Worm (Caenorhabditis elegans): ENCODE results near the gene F47B8.5.

F47B8.5 gene

DNA sequence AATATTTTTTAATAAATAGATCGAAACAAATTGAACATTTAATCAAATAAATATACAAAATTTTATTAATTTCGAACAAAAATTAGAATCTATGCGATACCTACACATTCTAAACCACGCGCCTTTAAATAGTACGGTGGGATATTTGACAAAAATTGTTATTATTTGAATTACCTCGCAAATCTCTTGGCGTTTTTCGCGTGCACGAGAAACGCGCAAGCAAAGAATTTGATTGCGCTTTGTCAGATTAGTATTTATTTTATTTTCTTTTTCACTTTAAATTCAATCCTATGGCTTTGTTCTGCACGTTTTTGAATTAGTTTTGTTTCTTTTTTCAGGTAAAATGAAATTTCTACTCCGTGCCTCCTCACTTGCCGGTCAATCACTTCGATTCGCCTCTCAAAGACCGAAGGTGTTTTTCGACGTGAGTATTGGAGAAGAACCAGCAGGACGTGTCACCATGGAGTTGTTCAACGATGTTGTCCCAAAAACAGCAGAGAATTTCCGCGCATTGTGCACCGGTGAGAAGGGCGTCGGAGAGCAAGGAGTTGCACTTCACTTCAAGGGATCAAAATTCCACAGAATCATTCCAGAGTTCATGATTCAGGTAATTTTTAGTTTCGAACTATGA is 28.2 kb upstream of the F47B8.5 start, which contains the start of gene cyn-1 (continued):
- 0 out of 2 replicates have a peak, but pooled peaks have one; percentile 9 for TF ChIP-seq hsf-1 (GFP tag; IDR thresholded peaks at IDR 0.05)
- no peak for TF ChIP-seq chd-7 (tag; optimal IDR thresholded peaks at IDR 0.05)
- TF ChIP-seq ztf-22 (GFP tag; optimal IDR thresholded peaks at IDR 0.05), result no peak
- TF ChIP-seq rcor-1 (GFP tag; IDR thresholded peaks at IDR 0.05), result peak; percentile 53
- TF ChIP-seq repo-1 (tag; optimal IDR thresholded peaks at IDR 0.05), result no peak
- TF ChIP-seq F33H1.4 (GFP tag; IDR thresholded peaks at IDR 0.05), result 0 out of 2 replicates have a peak, but pooled peaks have one; percentile 52
- peak; percentile 34; the same call in 1 of the 2 replicates for TF ChIP-seq madf-8 (GFP tag; conservative IDR thresholded peaks at IDR 0.05)
- TF ChIP-seq xnd-1 (tag; optimal IDR thresholded peaks at IDR 0.05), result peak; percentile 45
- peak; percentile 69; the same call in 1 of the 2 replicates for TF ChIP-seq Y56A3A.18 (GFP tag; IDR thresholded peaks at IDR 0.05)
- TF ChIP-seq nhr-27 (tag; optimal IDR thresholded peaks at IDR 0.05), result no peak
- TF ChIP-seq madf-10 (tag; optimal IDR thresholded peaks at IDR 0.05), result peak; percentile 51
- TF ChIP-seq rpc-1 (optimal IDR thresholded peaks at IDR 0.05), result no peak
- no peak for TF ChIP-seq rpc-1 (tag; optimal IDR thresholded peaks at IDR 0.05)
- peak; percentile 15 for TF ChIP-seq F22D6.2 (tag; optimal IDR thresholded peaks at IDR 0.05)
- TF ChIP-seq hmg-1.2 (GFP tag; IDR thresholded peaks at IDR 0.05), result peak; percentile 53
- no peak for TF ChIP-seq dpff-1 (tag; optimal IDR thresholded peaks at IDR 0.05)
- no peak for TF ChIP-seq ceh-27 (GFP tag; optimal IDR thresholded peaks at IDR 0.05)
- no peak for TF ChIP-seq cebp-1 (GFP tag; IDR thresholded peaks at IDR 0.05)
- TF ChIP-seq cebp-1 (tag; optimal IDR thresholded peaks at IDR 0.05), result peak; percentile 72
- no peak for TF ChIP-seq mel-28 (tag; optimal IDR thresholded peaks at IDR 0.05; ENCODE audit: borderline replicate concordance)
- TF ChIP-seq unc-130 (GFP tag; optimal IDR thresholded peaks at IDR 0.05), result peak; percentile 19
- no peak for TF ChIP-seq sdz-38 (tag; optimal IDR thresholded peaks at IDR 0.05)
- TF ChIP-seq lin-35 (GFP tag; optimal IDR thresholded peaks at IDR 0.05), result peak; percentile 61 to 96 (median 74)
- TF ChIP-seq nhr-80 (tag; optimal IDR thresholded peaks at IDR 0.05), result no peak
- TF ChIP-seq Y53G8AR.9 (GFP tag; conservative IDR thresholded peaks at IDR 0.05), result peak; percentile 91
- TF ChIP-seq bed-2 (GFP tag; IDR thresholded peaks at IDR 0.05), result no peak
- peak; percentile 82 for TF ChIP-seq mcd-1 (GFP tag; IDR thresholded peaks at IDR 0.05)
- TF ChIP-seq nhr-90 (tag; optimal IDR thresholded peaks at IDR 0.05), result no peak
- TF ChIP-seq pbrm-1 (GFP tag; IDR thresholded peaks at IDR 0.05), result peak; percentile 25; the same call in 1 of the 2 replicates
- peak; percentile 65 for TF ChIP-seq lsl-1 (GFP tag; optimal IDR thresholded peaks at IDR 0.05)
- no peak for TF ChIP-seq F49E8.2 (tag; optimal IDR thresholded peaks at IDR 0.05; ENCODE audit: insufficient read depth)
- peak; percentile 20 for TF ChIP-seq ama-1 (optimal IDR thresholded peaks at IDR 0.05)
- TF ChIP-seq ama-1 (GFP tag; optimal IDR thresholded peaks at IDR 0.05), result no peak
- peak; percentile 44; the same call in 1 of the 2 replicates for TF ChIP-seq ekl-4 (GFP tag; IDR thresholded peaks at IDR 0.05)
- no peak for TF ChIP-seq attf-6 (GFP tag; IDR thresholded peaks at IDR 0.05)
- TF ChIP-seq F23B12.7 (tag; optimal IDR thresholded peaks at IDR 0.05; ENCODE audit: insufficient read depth), result peak; percentile 58
- TF ChIP-seq snpc-4 (GFP tag; optimal IDR thresholded peaks at IDR 0.05), result no peak
- peak; percentile 42 to 75 (median 59) for TF ChIP-seq snpc-4 (tag; optimal IDR thresholded peaks at IDR 0.05)
- TF ChIP-seq F55B11.4 (tag; optimal IDR thresholded peaks at IDR 0.05; ENCODE audit: borderline replicate concordance, insufficient read depth), result no peak
- TF ChIP-seq B0336.3 (GFP tag; IDR thresholded peaks at IDR 0.05), result peak; percentile 82
- TF ChIP-seq ztf-26 (tag; optimal IDR thresholded peaks at IDR 0.05), result peak; percentile 42
- peak; percentile 71 for TF ChIP-seq snpc-3.4 (tag; optimal IDR thresholded peaks at IDR 0.05)
- peak; percentile 58; the same call in 1 of the 2 replicates for TF ChIP-seq attf-3 (GFP tag; conservative IDR thresholded peaks at IDR 0.05)
- no peak for TF ChIP-seq nhr-120 (GFP tag; IDR thresholded peaks at IDR 0.05)
- TF ChIP-seq snpc-1.1 (tag; optimal IDR thresholded peaks at IDR 0.05; ENCODE audit: insufficient read depth), result peak; percentile 43
- peak; percentile 59 for TF ChIP-seq him-1 (tag; optimal IDR thresholded peaks at IDR 0.05)
- TF ChIP-seq ceh-100 (GFP tag; IDR thresholded peaks at IDR 0.05), result peak; percentile 75
- TF ChIP-seq ztf-25 (GFP tag; IDR thresholded peaks at IDR 0.05), result no peak
